Worm (Caenorhabditis elegans): ENCODE results near the gene cox-5A.

cox-5A gene

DNA sequence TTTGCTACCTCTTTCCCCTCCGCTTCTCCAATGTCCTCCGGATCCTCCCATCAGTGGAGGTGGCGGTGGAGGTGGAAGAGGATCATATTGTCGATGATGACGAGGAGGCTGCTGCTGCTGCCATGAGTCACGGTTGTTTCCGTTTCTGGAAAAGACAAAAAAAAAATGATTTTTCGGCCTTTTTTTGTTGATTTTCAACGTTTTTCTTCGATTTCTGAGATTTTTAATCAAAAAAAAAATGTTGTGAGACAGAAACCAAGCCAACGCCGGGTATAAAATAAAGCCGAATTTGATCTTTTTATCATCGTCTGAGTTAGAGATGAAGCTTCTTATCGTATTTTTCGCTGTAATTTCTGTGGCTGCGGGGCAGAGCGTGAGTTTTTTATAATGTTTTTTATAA lies 24.3 kb downstream of the cox-5A start, which contains the start of gene Y37D8A.19:
Gene Y37D8A.19, plus strand, starts transcription at position 301 of the 400 bp plus-strand sequence.
- no peak for TF ChIP-seq lim-7 (GFP tag; IDR thresholded peaks at IDR 0.05)
- no peak for TF ChIP-seq R02D3.7 (tag; optimal IDR thresholded peaks at IDR 0.05)
- TF ChIP-seq unc-39 (tag; optimal IDR thresholded peaks at IDR 0.05) = no peak
- TF ChIP-seq Y48G9A.11 (GFP tag; IDR thresholded peaks at IDR 0.05) = no peak
- no peak for TF ChIP-seq fos-1 (tag; optimal IDR thresholded peaks at IDR 0.05)
- no peak for TF ChIP-seq ces-1 (GFP tag; optimal IDR thresholded peaks at IDR 0.05)
- no peak for TF ChIP-seq ctbp-1 (GFP tag; IDR thresholded peaks at IDR 0.05)
- no peak for TF ChIP-seq ceh-32 (tag; optimal IDR thresholded peaks at IDR 0.05; ENCODE audit: poor library complexity)
- TF ChIP-seq D1046.2 (GFP tag; IDR thresholded peaks at IDR 0.05) = no peak
- no peak for TF ChIP-seq lin-1 (GFP tag; IDR thresholded peaks at IDR 0.05)
- no peak for TF ChIP-seq madf-5 (GFP tag; IDR thresholded peaks at IDR 0.05)

- TF ChIP-seq nhr-6 (tag; optimal IDR thresholded peaks at IDR 0.05) (no peak), dmd-8 (GFP tag; IDR thresholded peaks at IDR 0.05) (no peak), set-16 (GFP tag; IDR thresholded peaks at IDR 0.05) (peak; percentile 77), php-3 (GFP tag; IDR thresholded peaks at IDR 0.05) (0 out of 2 replicates have a peak, but pooled peaks have one; percentile 14)
Measured at ce11 chrIII:12931108-12931507, 25.8 kb downstream of the cox-5A start.

ce11 chrIII:12931786-12932427 lies 26.6 kb downstream of the cox-5A start, which contains the start of gene rbm-7:
Gene rbm-7 (minus strand): TSS chrIII:12931867.
- TF ChIP-seq nhr-102 (tag; optimal IDR thresholded peaks at IDR 0.05) (peak; percentile 48), Y48G9A.11 (GFP tag; IDR thresholded peaks at IDR 0.05) (no peak), nhr-6 (tag; optimal IDR thresholded peaks at IDR 0.05) (peak; percentile 60), zip-11 (GFP tag; IDR thresholded peaks at IDR 0.05) (no peak), dve-1 (tag; optimal IDR thresholded peaks at IDR 0.05; ENCODE audit: insufficient read depth) (peak; percentile 62), lsy-2 (tag; optimal IDR thresholded peaks at IDR 0.05) (peak; percentile 12 to 88), nhr-76 (tag; optimal IDR thresholded peaks at IDR 0.05) (no peak), zfp-3 (GFP tag; conservative IDR thresholded peaks at IDR 0.05) (0 out of 2 replicates have a peak, but pooled peaks have one; percentile 69), T26A8.4 (GFP tag; IDR thresholded peaks at IDR 0.05) (peak; percentile 79), hlh-11 (tag; optimal IDR thresholded peaks at IDR 0.05) (peak; percentile 56), tra-1 (GFP tag; IDR thresholded peaks at IDR 0.05) (no peak), hif-1 (tag; optimal IDR thresholded peaks at IDR 0.05) (peak in 1 of 2 experiments; percentile 32), mdt-29 (GFP tag; IDR thresholded peaks at IDR 0.05) (no peak), mdl-1 (tag; optimal IDR thresholded peaks at IDR 0.05) (no peak), mep-1 (tag; optimal IDR thresholded peaks at IDR 0.05) (peak; percentile 75), zip-2 (tag; optimal IDR thresholded peaks at IDR 0.05) (no peak), madf-5 (GFP tag; IDR thresholded peaks at IDR 0.05) (no peak), nhr-28 (tag; optimal IDR thresholded peaks at IDR 0.05) (peak; percentile 20), lin-13 (GFP tag; optimal IDR thresholded peaks at IDR 0.05) (peak; percentile 47), egl-43 (GFP tag; IDR thresholded peaks at IDR 0.05) (0 out of 2 replicates have a peak, but pooled peaks have one; percentile 30), lin-38 (GFP tag; IDR thresholded peaks at IDR 0.05) (peak; percentile 75), pha-4 (GFP tag; IDR thresholded peaks at IDR 0.05) (no peak), pha-4 (tag; optimal IDR thresholded peaks at IDR 0.05) (no peak), spr-1 (tag; optimal IDR thresholded peaks at IDR 0.05) (no peak), dmd-6 (GFP tag; IDR thresholded peaks at IDR 0.05) (peak; percentile 54), F44E2.7 (GFP tag; IDR thresholded peaks at IDR 0.05) (no peak), F37D6.2 (tag; optimal IDR thresholded peaks at IDR 0.05) (peak; percentile 30), R02D3.7 (tag; optimal IDR thresholded peaks at IDR 0.05) (no peak), nhr-11 (tag; optimal IDR thresholded peaks at IDR 0.05) (peak; percentile 42), ctbp-1 (GFP tag; IDR thresholded peaks at IDR 0.05) (0 out of 2 replicates have a peak, but pooled peaks have one; percentile 47), ama-1 (optimal IDR thresholded peaks at IDR 0.05) (peak; percentile 53), hmg-1.1 (GFP tag; IDR thresholded peaks at IDR 0.05) (peak; percentile 67), unc-130 (GFP tag; optimal IDR thresholded peaks at IDR 0.05) (no peak), egl-27 (tag; optimal IDR thresholded peaks at IDR 0.05) (no peak), lin-39 (tag; optimal IDR thresholded peaks at IDR 0.05) (no peak), nhr-237 (tag; optimal IDR thresholded peaks at IDR 0.05) (no peak), Y105C5A.15 (GFP tag; IDR thresholded peaks at IDR 0.05) (no peak)
